Fruit fly (Drosophila melanogaster) whole organism, embryonic: ENCODE measurements around the gene dia.

Experiments
- Aef1 ChIP-seq: fragments of 200-800 bp; sonication (Bioruptor generic); IDR thresholded peaks from 3 replicates; pipeline ENCODE4 v1.3.6; 2022; ENCODE audit warnings: missing biosample characterization, missing genetic modification characterization
- Antp ChIP-seq: fragments of 200-800 bp; sonication (Bioruptor generic); optimal IDR thresholded peaks from 3 replicates; lab custom pipeline; 2016; ENCODE audit warnings: missing biosample characterization, missing genetic modification characterization
- Bteb2 ChIP-seq: fragments of 200-800 bp; sonication (Bioruptor generic); optimal IDR thresholded peaks from 2 replicates; lab custom pipeline; 2016; ENCODE audit warnings: missing biosample characterization, missing genetic modification characterization
- CG10209 ChIP-seq: fragments of 200-800 bp; sonication (Bioruptor generic); optimal IDR thresholded peaks from 3 replicates; lab custom pipeline; 2017; ENCODE audit warnings: missing biosample characterization, mild to moderate bottlenecking, missing genetic modification characterization, missing genetic modification reagents
- CG10366 ChIP-seq: fragments of 200-800 bp; sonication (Bioruptor generic); IDR thresholded peaks from 2 replicates; pipeline ENCODE4 v1.3.6; 2022; ENCODE audit warnings: missing biosample characterization, missing genetic modification characterization
- CG11085 ChIP-seq: fragments of 200-800 bp; sonication (Bioruptor generic); IDR thresholded peaks from 2 replicates; pipeline ENCODE4 v1.3.6; 2022; ENCODE audit warnings: missing biosample characterization, missing genetic modification characterization
- CG12071 ChIP-seq: fragments of 200-800 bp; sonication (Bioruptor generic); optimal IDR thresholded peaks from 3 replicates; lab custom pipeline; 2018; ENCODE audit warnings: missing biosample characterization, mild to moderate bottlenecking, missing genetic modification characterization
- CG12299 ChIP-seq: fragments of 200-800 bp; sonication (Bioruptor generic); optimal IDR thresholded peaks from 2 replicates; lab custom pipeline; 2018; ENCODE audit warnings: missing biosample characterization, mild to moderate bottlenecking, missing genetic modification characterization
- CG14014 ChIP-seq: fragments of 200-800 bp; sonication (Bioruptor generic); IDR thresholded peaks from 2 replicates; pipeline ENCODE4 v1.3.6; 2022; ENCODE audit warnings: missing biosample characterization, missing genetic modification characterization
- CG16779 ChIP-seq: fragments of 200-800 bp; sonication (Bioruptor generic); IDR thresholded peaks from 2 replicates; pipeline ENCODE4 v1.3.6; 2022; ENCODE audit warnings: missing biosample characterization, missing genetic modification characterization
- CG17186 ChIP-seq: fragments of 200-800 bp; sonication (Bioruptor generic); optimal IDR thresholded peaks from 3 replicates; lab custom pipeline; 2017; ENCODE audit warnings: missing biosample characterization, missing genetic modification reagents, missing genetic modification characterization
- CG30403 ChIP-seq: fragments of 200-800 bp; sonication (Bioruptor generic); optimal IDR thresholded peaks from 3 replicates; lab custom pipeline; 2016; ENCODE audit warnings: missing biosample characterization, missing genetic modification characterization
- CG3281 ChIP-seq: fragments of 200-800 bp; sonication (Bioruptor generic); optimal IDR thresholded peaks from 3 replicates; lab custom pipeline; 2017; ENCODE audit warnings: missing biosample characterization, mild to moderate bottlenecking, missing genetic modification characterization
- CG3847 ChIP-seq: fragments of 200-800 bp; sonication (Bioruptor generic); IDR thresholded peaks from 2 replicates; pipeline ENCODE4 v1.3.6; 2022; ENCODE audit warnings: missing biosample characterization, missing genetic modification characterization
- CG4707 ChIP-seq: fragments of 200-800 bp; sonication (Bioruptor generic); optimal IDR thresholded peaks from 2 replicates; lab custom pipeline; 2018; ENCODE audit warnings: missing biosample characterization, mild to moderate bottlenecking, missing genetic modification characterization, moderate library complexity
- CG6272 ChIP-seq: fragments of 200-800 bp; sonication (Bioruptor generic); IDR thresholded peaks from 2 replicates; pipeline ENCODE4 v1.3.6; 2022; ENCODE audit warnings: missing biosample characterization, missing genetic modification characterization
- CG7745 ChIP-seq: fragments of 200-800 bp; sonication (Bioruptor generic); optimal IDR thresholded peaks from 2 replicates; lab custom pipeline; 2018; ENCODE audit warnings: missing biosample characterization, mild to moderate bottlenecking, missing genetic modification characterization, moderate library complexity
- CG7839 ChIP-seq: fragments of 200-800 bp; sonication (Bioruptor generic); optimal IDR thresholded peaks from 3 replicates; lab custom pipeline; 2018; ENCODE audit warnings: missing biosample characterization, mild to moderate bottlenecking, missing genetic modification characterization, moderate library complexity
- CG8281 ChIP-seq: fragments of 200-800 bp; sonication (Bioruptor generic); optimal IDR thresholded peaks from 2 replicates; lab custom pipeline; 2018; ENCODE audit warnings: missing biosample characterization, mild to moderate bottlenecking, missing genetic modification characterization, moderate library complexity
- GATAe ChIP-seq: fragments of 200-800 bp; sonication (Bioruptor generic); conservative IDR thresholded peaks from 2 replicates; pipeline ENCODE4 v1.3.6; 2022; ENCODE audit warnings: missing biosample characterization, missing genetic modification characterization
- HHEX ChIP-seq: fragments of 200-800 bp; sonication (Bioruptor generic); optimal IDR thresholded peaks from 3 replicates; lab custom pipeline; 2017; ENCODE audit warnings: missing biosample characterization, mild to moderate bottlenecking, missing genetic modification characterization, missing genetic modification reagents
- HLH4C ChIP-seq: fragments of 200-800 bp; sonication (Bioruptor generic); IDR thresholded peaks from 3 replicates; pipeline ENCODE4 v1.3.6; 2022; ENCODE audit warnings: missing biosample characterization, missing genetic modification characterization; ENCODE audit not compliant: partially characterized antibody
- Hmr ChIP-seq: fragments of 200-800 bp; sonication (Bioruptor generic); optimal IDR thresholded peaks from 3 replicates; lab custom pipeline; 2017; ENCODE audit warnings: mild to moderate bottlenecking, missing biosample characterization, missing genetic modification reagents, missing genetic modification characterization
- Kr ChIP-seq: fragments of 200-800 bp; sonication (Bioruptor generic); optimal IDR thresholded peaks from 2 replicates; lab custom pipeline; 2017; ENCODE audit warnings: missing biosample characterization, mild to moderate bottlenecking, missing genetic modification characterization
- MESR4 ChIP-seq: fragments of 200-800 bp; sonication (Bioruptor generic); optimal IDR thresholded peaks from 2 replicates; lab custom pipeline; 2018; ENCODE audit warnings: missing biosample characterization, mild to moderate bottlenecking, missing genetic modification characterization, moderate library complexity
- Max ChIP-seq: fragments of 200-800 bp; sonication (Bioruptor generic); optimal IDR thresholded peaks from 2 replicates; lab custom pipeline; 2016; ENCODE audit warnings: missing biosample characterization, mild to moderate bottlenecking, missing genetic modification characterization
- Nf-YA ChIP-seq: fragments of 200-800 bp; sonication (Bioruptor generic); IDR thresholded peaks from 2 replicates; pipeline ENCODE4 v1.3.6; 2022; ENCODE audit warnings: missing biosample characterization, missing genetic modification characterization
- Pdp1 ChIP-seq, 2 experiments: fragments of 200-800 bp; sonication (Bioruptor generic); optimal IDR thresholded peaks; 3 replicates each; lab custom pipeline; 2016; ENCODE audit warnings: missing biosample characterization in 2 of 2, missing genetic modification characterization in 2 of 2, mild to moderate bottlenecking in 1 of 2, moderate library complexity in 1 of 2
- Sin3A ChIP-seq: fragments of >200 bp; optimal IDR thresholded peaks from 2 replicates; lab custom pipeline; 2018
- Vsx1 ChIP-seq: fragments of 200-800 bp; sonication (Bioruptor generic); optimal IDR thresholded peaks from 2 replicates; lab custom pipeline; 2017; ENCODE audit warnings: missing biosample characterization, mild to moderate bottlenecking, missing genetic modification characterization, missing genetic modification reagents
- ab ChIP-seq: fragments of 200-800 bp; sonication (Bioruptor generic); optimal IDR thresholded peaks from 2 replicates; lab custom pipeline; 2016; ENCODE audit warnings: missing biosample characterization, missing genetic modification characterization
- corto ChIP-seq: fragments of 200-800 bp; sonication (Bioruptor generic); optimal IDR thresholded peaks from 2 replicates; lab custom pipeline; 2016; ENCODE audit warnings: missing biosample characterization, mild to moderate bottlenecking, missing genetic modification characterization, moderate library complexity
- ems ChIP-seq: fragments of 200-800 bp; sonication (Bioruptor generic); optimal IDR thresholded peaks from 3 replicates; lab custom pipeline; 2016; ENCODE audit warnings: missing biosample characterization, missing genetic modification characterization
- gce ChIP-seq: fragments of 200-800 bp; sonication (Bioruptor generic); IDR thresholded peaks from 3 replicates; pipeline ENCODE4 v1.3.6; 2022; ENCODE audit warnings: missing biosample characterization, missing genetic modification characterization
- ham ChIP-seq: fragments of 200-800 bp; sonication (Bioruptor generic); IDR thresholded peaks from 2 replicates; pipeline ENCODE4 v1.3.6; 2022; ENCODE audit warnings: missing biosample characterization, missing genetic modification characterization
- hkb ChIP-seq, 2 experiments: fragments of 200-800 bp in 1 of 2; fragments of >200 bp in 1 of 2; sonication (Bioruptor generic) in 1 of 2; IDR thresholded peaks in 1 of 2; optimal IDR thresholded peaks in 1 of 2; 2 replicates each; pipeline versions ENCODE4 v1.3.6 to Lab custom; 2017 to 2022; ENCODE audit warnings: missing biosample characterization in 1 of 2, missing genetic modification characterization in 1 of 2
- ken ChIP-seq: fragments of 200-800 bp; sonication (Bioruptor generic); IDR thresholded peaks from 3 replicates; pipeline ENCODE4 v1.3.6; 2022; ENCODE audit warnings: missing biosample characterization, missing genetic modification characterization
- lmd ChIP-seq: fragments of 200-800 bp; sonication (Bioruptor generic); IDR thresholded peaks from 2 replicates; pipeline ENCODE4 v1.3.6; 2022; ENCODE audit warnings: missing biosample characterization, missing genetic modification characterization
- otp ChIP-seq: fragments of 200-800 bp; sonication (Bioruptor generic); IDR thresholded peaks from 3 replicates; pipeline ENCODE4, ENCODE4 v1.3.6; 2022; ENCODE audit warnings: missing biosample characterization, missing genetic modification characterization
- pho ChIP-seq: fragments of 200-800 bp; sonication (Bioruptor generic); optimal IDR thresholded peaks from 2 replicates; lab custom pipeline; 2016; ENCODE audit warnings: missing biosample characterization, missing genetic modification characterization
- prd ChIP-seq, 3 experiments: fragments of >200 bp in 2 of 3; fragments of 200-800 bp in 1 of 3; sonication (Bioruptor generic) in 1 of 3; optimal IDR thresholded peaks in 2 of 3; IDR thresholded peaks in 1 of 3; 2 replicates in 2 of 3; 3 replicates in 1 of 3; pipeline versions ENCODE4 v1.3.6 to Lab custom; 2017 to 2022; ENCODE audit warnings: missing biosample characterization in 1 of 3, missing genetic modification characterization in 1 of 3
- pum ChIP-seq: fragments of 200-800 bp; sonication (Bioruptor generic); optimal IDR thresholded peaks from 2 replicates; lab custom pipeline; 2016; ENCODE audit warnings: missing biosample characterization, missing genetic modification characterization
- run ChIP-seq: fragments of 200-800 bp; sonication (Bioruptor generic); optimal IDR thresholded peaks from 3 replicates; lab custom pipeline; 2018; ENCODE audit warnings: missing biosample characterization, mild to moderate bottlenecking, missing genetic modification characterization
- sna ChIP-seq: fragments of 200-800 bp; sonication (Bioruptor generic); IDR thresholded peaks from 2 replicates; pipeline ENCODE4 v1.3.6; 2022; ENCODE audit warnings: missing biosample characterization, missing genetic modification characterization; ENCODE audit not compliant: partially characterized antibody
- sob ChIP-seq: fragments of 200-800 bp; sonication (Bioruptor generic); IDR thresholded peaks from 2 replicates; pipeline ENCODE4 v1.3.6; 2022; ENCODE audit warnings: missing biosample characterization, missing genetic modification characterization
- tin ChIP-seq: fragments of 200-800 bp; sonication (Bioruptor generic); optimal IDR thresholded peaks from 3 replicates; lab custom pipeline; 2016; ENCODE audit warnings: missing biosample characterization, missing genetic modification characterization
- tio ChIP-seq: fragments of 200-800 bp; sonication (Bioruptor generic); optimal IDR thresholded peaks from 2 replicates; lab custom pipeline; 2017; ENCODE audit warnings: missing biosample characterization, missing genetic modification characterization, inconsistent platforms
- trem ChIP-seq: fragments of 200-800 bp; optimal IDR thresholded peaks from 3 replicates; lab custom pipeline; 2019; ENCODE audit warnings: missing biosample characterization, mild to moderate bottlenecking, missing genetic modification characterization, moderate library complexity

The dia gene

dm6 chr2L:20734066-20734686, 23.8 kb upstream of the dia start, which contains the start of gene TM9SF2:
Gene TM9SF2, minus strand, starts transcription at chr2L:20734309.
- TF ChIP-seq MESR4 (peak; percentile 66), GATAe (GFP tag; lab: Robert Waterston, UW) (no peak), Bteb2 (GFP tag; lab: Kevin White, UChicago) (no peak), trem (tag; lab: Kevin White, UChicago) (peak; percentile 98), run (tag; lab: Kevin White, UChicago) (no peak), CG6272 (GFP tag; lab: Robert Waterston, UW) (0 out of 2 replicates have a peak, but pooled peaks have one; percentile 27), sob (GFP tag; lab: Robert Waterston, UW) (0 out of 2 replicates have a peak, but pooled peaks have one; percentile 38), pum (GFP tag; lab: Kevin White, UChicago) (no peak), sna (GFP tag; lab: Robert Waterston, UW) (0 out of 2 replicates have a peak, but pooled peaks have one; percentile 29), Hmr (GFP tag; lab: Kevin White, UChicago) (peak; percentile 22), CG10209 (GFP tag; lab: Kevin White, UChicago) (no peak), Kr (GFP tag; lab: Kevin White, UChicago) (no peak), ham (no peak), CG12071 (GFP tag; lab: Kevin White, UChicago) (no peak), ken (no peak), corto (GFP tag; lab: Kevin White, UChicago) (no peak), tio (GFP tag; lab: Kevin White, UChicago) (peak; percentile 13), Nf-YA (GFP tag; lab: Robert Waterston, UW) (no peak), Sin3A (lab: Kevin White, UChicago) (no peak), CG7839 (tag; lab: Kevin White, UChicago) (no peak), prd (optimal IDR thresholded peaks at IDR 0.05; lab: Kevin White, UChicago) (no peak), prd (GFP tag; IDR thresholded peaks at IDR 0.05; lab: Robert Waterston, UW) (peak; percentile 32; the same call in 2 of the 3 replicates), lmd (GFP tag; lab: Robert Waterston, UW) (peak; percentile 43; the same call in 1 of the 2 replicates), Vsx1 (GFP tag; lab: Kevin White, UChicago) (no peak), gce (GFP tag; lab: Robert Waterston, UW) (0 out of 3 replicates have a peak, but pooled peaks have one; percentile 10), CG8281 (tag; lab: Kevin White, UChicago) (no peak), otp (GFP tag; lab: Robert Waterston, UW) (0 out of 3 replicates have a peak, but pooled peaks have one; percentile 28), pho (GFP tag; lab: Kevin White, UChicago) (peak; percentile 7), Pdp1 (GFP tag; optimal IDR thresholded peaks at IDR 0.05; lab: Kevin White, UChicago) (peak in 1 of 2 experiments; percentile 27), CG16779 (no peak), hkb (optimal IDR thresholded peaks at IDR 0.05; lab: Kevin White, UChicago) (no peak), hkb (GFP tag; IDR thresholded peaks at IDR 0.05; lab: Robert Waterston, UW) (no peak), ab (GFP tag; lab: Kevin White, UChicago) (no peak), Max (GFP tag; lab: Kevin White, UChicago) (peak; percentile 28), CG10366 (GFP tag; lab: Robert Waterston, UW) (peak; percentile 56), HHEX (GFP tag; lab: Kevin White, UChicago) (peak; percentile 21), Aef1 (peak; percentile 39; the same call in 1 of the 3 replicates), CG7745 (no peak), CG3281 (peak; percentile 30), tin (GFP tag; lab: Kevin White, UChicago) (peak; percentile 41), CG3847 (GFP tag; lab: Robert Waterston, UW) (peak; percentile 64), CG30403 (GFP tag; lab: Kevin White, UChicago) (peak; percentile 45), ems (GFP tag; lab: Kevin White, UChicago) (peak; percentile 12), CG4707 (no peak), CG11085 (0 out of 2 replicates have a peak, but pooled peaks have one; percentile 20), HLH4C (0 out of 3 replicates have a peak, but pooled peaks have one; percentile 45), Antp (GFP tag; lab: Kevin White, UChicago) (peak; percentile 23), CG12299 (no peak), CG14014 (peak; percentile 22; the same call in 1 of the 2 replicates), CG17186 (GFP tag; lab: Kevin White, UChicago) (peak; percentile 36)
